Worm (Caenorhabditis elegans): ENCODE data around the gene acl-2.

DNA sequence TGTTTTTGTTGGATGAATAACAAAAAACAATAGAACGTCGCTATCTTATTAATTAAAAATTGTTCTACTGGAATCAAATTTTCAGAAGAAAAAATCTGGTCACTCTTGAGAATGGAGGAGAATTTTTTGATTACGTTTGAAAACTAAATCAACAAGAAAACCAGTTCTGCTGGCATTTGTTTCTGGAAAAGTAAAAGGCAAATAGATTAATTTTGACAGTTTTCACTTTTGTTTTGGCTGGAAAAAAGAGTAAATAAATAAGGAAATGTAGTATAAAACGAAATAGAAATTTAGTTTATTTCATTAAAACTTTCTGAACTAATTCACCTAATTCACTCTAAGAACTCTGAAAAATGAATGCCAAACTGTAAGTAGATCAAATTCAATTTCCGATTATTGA, 33.3 kb upstream of the acl-2 start, which contains the start of gene fipr-13:
- TF ChIP-seq R02D3.7 (tag; optimal IDR thresholded peaks at IDR 0.05), result no peak
- TF ChIP-seq elt-1 (tag; optimal IDR thresholded peaks at IDR 0.05), result no peak
- no peak for TF ChIP-seq ceh-82 (tag; optimal IDR thresholded peaks at IDR 0.05)
- TF ChIP-seq lin-39 (tag; optimal IDR thresholded peaks at IDR 0.05), result no peak
- TF ChIP-seq nhr-25 (tag; optimal IDR thresholded peaks at IDR 0.05), result no peak
- TF ChIP-seq skn-1 (tag; optimal IDR thresholded peaks at IDR 0.05), result no peak
- TF ChIP-seq alr-1 (tag; optimal IDR thresholded peaks at IDR 0.05), result no peak
- TF ChIP-seq snpc-4 (tag; optimal IDR thresholded peaks at IDR 0.05), result no peak
- no peak for TF ChIP-seq ama-1 (optimal IDR thresholded peaks at IDR 0.05)
- TF ChIP-seq unc-62 (GFP tag; optimal IDR thresholded peaks at IDR 0.05), result no peak
- no peak for TF ChIP-seq nhr-237 (tag; optimal IDR thresholded peaks at IDR 0.05)

All from whole organism, L2 larva.